Worm (Caenorhabditis elegans) whole organism, L2 larva: Measurements from ENCODE around the gene srx-108.

Experiments
- F13H6.1 ChIP-seq: sonication (generic microtip); optimal IDR thresholded peaks from 2 replicates; lab custom pipeline; 2016; ENCODE audit warnings: missing genetic modification characterization, missing compliant biosample characterization
- ZK546.5 ChIP-seq: sonication (generic microtip); optimal IDR thresholded peaks from 2 replicates; lab custom pipeline; 2017; ENCODE audit warnings: missing biosample characterization, missing genetic modification characterization
- alr-1 ChIP-seq: fragments of 150-350 bp; optimal IDR thresholded peaks from 2 replicates; lab custom pipeline; 2014; ENCODE audit warnings: missing biosample characterization, missing genetic modification characterization
- elt-1 ChIP-seq: fragments of 150-350 bp; optimal IDR thresholded peaks from 2 replicates; lab custom pipeline; 2014; ENCODE audit warnings: missing biosample characterization, missing genetic modification characterization
- lsy-2 ChIP-seq, 2 experiments: fragments of 150-350 bp in 1 of 2; sonication (generic microtip) in 1 of 2; optimal IDR thresholded peaks; 2 replicates each; lab custom pipeline; 2014 to 2017; ENCODE audit warnings: missing biosample characterization in 2 of 2, missing genetic modification characterization in 2 of 2
- skn-1 ChIP-seq: sonication (generic microtip); optimal IDR thresholded peaks from 2 replicates; lab custom pipeline; 2017; ENCODE audit warnings: missing biosample characterization, missing genetic modification characterization
- ztf-11 ChIP-seq: sonication (generic microtip); optimal IDR thresholded peaks from 2 replicates; lab custom pipeline; 2017; ENCODE audit warnings: missing biosample characterization, missing genetic modification characterization

ce11 chrII:3739647-3740046 lies 34.2 kb downstream of the srx-108 start, which contains the start of gene F12E12.2:
- TF ChIP-seq lsy-2 (tag; optimal IDR thresholded peaks at IDR 0.05; lab: Kevin White, UChicago): no peak
- no peak for TF ChIP-seq ZK546.5 (tag; lab: Kevin White, UChicago)
- TF ChIP-seq alr-1 (tag; lab: Kevin White, UChicago): no peak
- TF ChIP-seq ztf-11 (tag; lab: Kevin White, UChicago): no peak
- TF ChIP-seq F13H6.1 (tag; lab: Kevin White, UChicago): no peak
- no peak for TF ChIP-seq skn-1 (tag; lab: Kevin White, UChicago)
- TF ChIP-seq elt-1 (tag; lab: Kevin White, UChicago): no peak
